Fruit fly (Drosophila melanogaster) S2 (cell line): ENCODE data around the gene CG18262.

Experiments used
- CG8478 ChIP-seq: fragments of >200 bp; optimal IDR thresholded peaks from 2 replicates; lab custom pipeline; 2018
- CTCF ChIP-seq, 2 experiments: fragments of >200 bp; optimal IDR thresholded peaks; 2 replicates each; lab custom pipeline; 2018

DNA sequence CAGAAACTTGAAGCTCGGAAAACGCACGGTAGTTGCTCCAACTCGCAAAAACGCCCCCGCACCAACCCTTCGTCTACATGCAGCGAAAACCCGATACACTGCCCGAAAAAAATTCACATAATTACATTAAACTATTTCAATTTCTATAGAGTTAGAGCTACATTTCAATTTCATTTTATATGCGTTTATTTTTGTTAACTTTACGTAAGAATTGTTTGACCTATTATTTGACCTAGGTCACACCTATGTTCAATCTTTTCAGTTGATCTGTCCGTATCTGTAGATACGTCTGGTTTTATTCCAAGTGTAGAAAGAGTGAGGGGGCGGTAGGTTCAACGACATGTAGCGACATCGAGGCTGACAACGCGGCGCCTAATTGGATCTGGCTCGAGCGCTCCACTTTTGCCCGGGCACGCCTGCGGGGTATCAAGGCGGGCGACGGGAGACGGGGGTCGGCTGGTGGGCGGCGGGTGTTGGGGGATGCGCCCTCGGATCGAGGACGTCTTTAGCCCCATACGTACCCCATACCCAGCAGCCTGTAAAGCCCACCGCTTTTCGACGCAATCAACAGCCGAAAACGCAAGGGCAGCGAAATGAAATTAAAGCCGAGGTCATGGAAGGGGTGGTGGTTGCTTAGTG lies 50.1 kb downstream of the CG18262 start:
- TF ChIP-seq CG8478 (lab: Kevin White, UChicago) (no peak), CTCF (optimal IDR thresholded peaks at IDR 0.05; lab: Kevin White, UChicago) (no peak)
